Fruit fly (Drosophila melanogaster): Measurements from ENCODE around the gene CG14556.

Gene CG14556

dm6 chr3R:26117465-26118081 lies 8.9 kb upstream of the CG14556 start (continued):
- TF ChIP-seq run (tag; optimal IDR thresholded peaks at IDR 0.05) (peak; percentile 2), bcd (GFP tag; optimal IDR thresholded peaks at IDR 0.05) (peak; percentile 51), CG3995 (GFP tag; optimal IDR thresholded peaks at IDR 0.05) (no peak), YL-1 (GFP tag; optimal IDR thresholded peaks at IDR 0.05) (no peak), CG12219 (GFP tag; optimal IDR thresholded peaks at IDR 0.05) (peak; percentile 31), Hsf (GFP tag; optimal IDR thresholded peaks at IDR 0.05) (peak; percentile 12), CG12299 (tag; optimal IDR thresholded peaks at IDR 0.05) (peak; percentile 24), GATAe (GFP tag; conservative IDR thresholded peaks at IDR 0.05) (0 out of 2 replicates have a peak, but pooled peaks have one; percentile 14), zen2 (GFP tag; IDR thresholded peaks at IDR 0.05; ENCODE audit: partially characterized antibody) (no peak), Meics (GFP tag; optimal IDR thresholded peaks at IDR 0.05) (peak; percentile 75), CG12391 (tag; optimal IDR thresholded peaks at IDR 0.05) (peak; percentile 51), lov (optimal IDR thresholded peaks at IDR 0.05) (no peak), lov (GFP tag; IDR thresholded peaks at IDR 0.05) (no peak), CG18619 (GFP tag; optimal IDR thresholded peaks at IDR 0.05) (peak; percentile 27), CG6689 (GFP tag; IDR thresholded peaks at IDR 0.05) (0 out of 2 replicates have a peak, but pooled peaks have one; percentile 43), zen (tag; optimal IDR thresholded peaks at IDR 0.05) (no peak), unpg (GFP tag; optimal IDR thresholded peaks at IDR 0.05) (peak; percentile 64), cg (GFP tag; optimal IDR thresholded peaks at IDR 0.05) (peak; percentile 83), corto (GFP tag; optimal IDR thresholded peaks at IDR 0.05) (no peak), CG13775 (GFP tag; optimal IDR thresholded peaks at IDR 0.05) (peak; percentile 48), phol (tag; optimal IDR thresholded peaks at IDR 0.05) (peak; percentile 66), Sox100B (GFP tag; optimal IDR thresholded peaks at IDR 0.05) (peak; percentile 29), Chrac-16 (GFP tag; optimal IDR thresholded peaks at IDR 0.05) (peak; percentile 45), E2f1 (GFP tag; IDR thresholded peaks at IDR 0.05) (peak; percentile 27; the same call in 1 of the 2 replicates), tgo (GFP tag; IDR thresholded peaks at IDR 0.05) (peak; percentile 47; the same call in 1 of the 3 replicates), HHEX (GFP tag; optimal IDR thresholded peaks at IDR 0.05) (peak; percentile 31), CG11695 (GFP tag; IDR thresholded peaks at IDR 0.05) (peak; percentile 57; the same call in 2 of the 3 replicates), CG17385 (GFP tag; optimal IDR thresholded peaks at IDR 0.05) (peak; percentile 78), ftz-f1 (GFP tag; optimal IDR thresholded peaks at IDR 0.05) (peak; percentile 89), CG12071 (GFP tag; optimal IDR thresholded peaks at IDR 0.05) (peak; percentile 5), CG34376 (GFP tag; optimal IDR thresholded peaks at IDR 0.05) (peak; percentile 21), CG9817 (tag; optimal IDR thresholded peaks at IDR 0.05) (no peak), CG15011 (GFP tag; optimal IDR thresholded peaks at IDR 0.05) (no peak), vvl (GFP tag; IDR thresholded peaks at IDR 0.05) (peak; percentile 70), sug (tag; optimal IDR thresholded peaks at IDR 0.05) (peak; percentile 63), CG2120 (GFP tag; optimal IDR thresholded peaks at IDR 0.05) (peak; percentile 55), CG8388 (GFP tag; optimal IDR thresholded peaks at IDR 0.05) (peak; percentile 39), ind (GFP tag; optimal IDR thresholded peaks at IDR 0.05) (peak; percentile 39), NfI (GFP tag; optimal IDR thresholded peaks at IDR 0.05) (peak; percentile 39), dysf (GFP tag; IDR thresholded peaks at IDR 0.05) (peak; percentile 77; the same call in 2 of the 3 replicates), CG4820 (GFP tag; optimal IDR thresholded peaks at IDR 0.05) (peak; percentile 33), CG8924 (tag; optimal IDR thresholded peaks at IDR 0.05) (peak; percentile 7), mam (GFP tag; optimal IDR thresholded peaks at IDR 0.05) (peak; percentile 1), dmrt99B (tag; optimal IDR thresholded peaks at IDR 0.05) (peak; percentile 68), pita (GFP tag; optimal IDR thresholded peaks at IDR 0.05) (no peak), CG32772 (GFP tag; IDR thresholded peaks at IDR 0.05) (peak; percentile 41; the same call in 1 of the 2 replicates), zfh2 (GFP tag; optimal IDR thresholded peaks at IDR 0.05) (peak; percentile 9), CG1024 (GFP tag; IDR thresholded peaks at IDR 0.05) (0 out of 2 replicates have a peak, but pooled peaks have one; percentile 23), al (GFP tag; IDR thresholded peaks at IDR 0.05) (peak; percentile 43; the same call in 1 of the 2 replicates)

Measured in whole organism, embryonic.